Worm (Caenorhabditis elegans): ENCODE results near the gene wrn-1.

- no peak for TF ChIP-seq dao-5 (tag; optimal IDR thresholded peaks at IDR 0.05)
- TF ChIP-seq W03F9.2 (tag; optimal IDR thresholded peaks at IDR 0.05) = no peak
These were observed 30.8 kb upstream of the wrn-1 start for ce11 chrII:6523940-6524339.
